Worm (Caenorhabditis elegans) whole organism, L4 larva: ENCODE results near the gene T28A11.4.
A peak's percentile ranks its signal among the peaks of the same experiment; 100 is the strongest.

Experiments
- F10B5.3 ChIP-seq: sonication (generic microtip); optimal IDR thresholded peaks from 2 replicates; lab custom pipeline; 2016; ENCODE audit warnings: mild to moderate bottlenecking, missing genetic modification characterization, missing compliant biosample characterization
- F37D6.2 ChIP-seq: sonication (generic microtip); optimal IDR thresholded peaks from 2 replicates; lab custom pipeline; 2016; ENCODE audit warnings: mild to moderate bottlenecking, missing genetic modification characterization, missing compliant biosample characterization
- Y48G9A.11 ChIP-seq: fragments of 200-800 bp; sonication (Bioruptor generic); IDR thresholded peaks from 2 replicates; pipeline ENCODE4 v1.3.6; 2022; ENCODE audit warnings: missing genetic modification reagents, missing genetic modification characterization, missing compliant biosample characterization
- Y5F2A.4 ChIP-seq: fragments of 200-800 bp; sonication (Bioruptor generic); optimal IDR thresholded peaks from 2 replicates; lab custom pipeline; 2018; ENCODE audit warnings: mild to moderate bottlenecking, missing genetic modification characterization, missing compliant biosample characterization
- aha-1 ChIP-seq: fragments of 150-350 bp; peaks from one replicate; lab custom pipeline; 2014; ENCODE audit warnings: missing biosample characterization, missing genetic modification characterization
- ama-1 ChIP-seq: fragments of 150-350 bp; optimal IDR thresholded peaks from 2 replicates; lab custom pipeline; 2014; ENCODE audit warnings: inconsistent platforms, mixed read lengths
- attf-4 ChIP-seq: sonication (generic microtip); optimal IDR thresholded peaks from 3 replicates; lab custom pipeline; 2017; ENCODE audit warnings: missing biosample characterization, missing genetic modification characterization
- ceh-62 ChIP-seq: sonication (generic microtip); optimal IDR thresholded peaks from 2 replicates; lab custom pipeline; 2017; ENCODE audit warnings: missing biosample characterization, missing genetic modification characterization
- ces-1 ChIP-seq: fragments of 150-350 bp; sonication (generic microtip); optimal IDR thresholded peaks from 4 replicates; lab custom pipeline; 2014; ENCODE audit warnings: missing biosample characterization, missing genetic modification reagents, missing genetic modification characterization
- cey-2 ChIP-seq: sonication (generic microtip); optimal IDR thresholded peaks from 3 replicates; lab custom pipeline; 2017; ENCODE audit warnings: missing genetic modification characterization, mild to moderate bottlenecking, missing compliant biosample characterization, antibody characterized with exemption, borderline replicate concordance; ENCODE audit not compliant: insufficient read depth
- daf-19 ChIP-seq: fragments of 200-800 bp; sonication (Bioruptor generic); conservative IDR thresholded peaks from 2 replicates; pipeline ENCODE4 v1.3.6; 2022; ENCODE audit warnings: missing genetic modification characterization, missing compliant biosample characterization
- dmd-6 ChIP-seq: fragments of 200-800 bp; sonication (Bioruptor generic); IDR thresholded peaks from 2 replicates; pipeline ENCODE4 v1.3.6; 2022; ENCODE audit warnings: missing genetic modification reagents, missing genetic modification characterization, missing compliant biosample characterization
- egl-27 ChIP-seq: sonication (generic microtip); optimal IDR thresholded peaks from 3 replicates; lab custom pipeline; 2017; ENCODE audit warnings: missing biosample characterization, missing genetic modification reagents, missing genetic modification characterization
- egl-43 ChIP-seq: fragments of 200-800 bp; sonication (Bioruptor generic); IDR thresholded peaks from 2 replicates; pipeline ENCODE4 v1.3.6; 2022; ENCODE audit warnings: missing genetic modification reagents, missing genetic modification characterization, missing compliant biosample characterization
- gei-8 ChIP-seq: fragments of 200-800 bp; sonication (Bioruptor generic); optimal IDR thresholded peaks from 2 replicates; lab custom pipeline; 2018; ENCODE audit warnings: mild to moderate bottlenecking, missing genetic modification characterization, missing compliant biosample characterization
- hlh-11 ChIP-seq: fragments of 200-800 bp; sonication (Bioruptor generic); optimal IDR thresholded peaks from 2 replicates; lab custom pipeline; 2018; ENCODE audit warnings: mild to moderate bottlenecking, missing genetic modification characterization, missing compliant biosample characterization
- lin-39 ChIP-seq: fragments of 150-350 bp; optimal IDR thresholded peaks from 2 replicates; lab custom pipeline; 2014; ENCODE audit warnings: missing biosample characterization, missing genetic modification reagents, missing genetic modification characterization
- mdl-1 ChIP-seq, 2 experiments: fragments of 150-350 bp in 1 of 2; sonication (generic microtip) in 1 of 2; optimal IDR thresholded peaks; 2 replicates each; lab custom pipeline; 2014 to 2017; ENCODE audit warnings: missing biosample characterization in 2 of 2, missing genetic modification characterization in 2 of 2
- nhr-10 ChIP-seq: fragments of 150-350 bp; optimal IDR thresholded peaks from 2 replicates; lab custom pipeline; 2014; ENCODE audit warnings: missing biosample characterization, missing genetic modification characterization
- nhr-28 ChIP-seq: fragments of 150-350 bp; optimal IDR thresholded peaks from 2 replicates; lab custom pipeline; 2014; ENCODE audit warnings: missing biosample characterization, missing genetic modification characterization
- nhr-41 ChIP-seq: fragments of 200-800 bp; sonication (Bioruptor generic); IDR thresholded peaks from 2 replicates; pipeline ENCODE4 v1.3.6; 2022; ENCODE audit warnings: missing genetic modification reagents, missing genetic modification characterization, missing compliant biosample characterization
- nhr-76 ChIP-seq: fragments of 150-350 bp; optimal IDR thresholded peaks from 2 replicates; lab custom pipeline; 2014; ENCODE audit warnings: missing biosample characterization, missing genetic modification characterization
- pha-4 ChIP-seq, 2 experiments: fragments of 150-350 bp in 1 of 2; fragments of 200-800 bp in 1 of 2; sonication (Bioruptor generic) in 1 of 2; IDR thresholded peaks in 1 of 2; optimal IDR thresholded peaks in 1 of 2; 2 replicates each; pipeline versions ENCODE4 v1.3.6 to Lab custom; 2014 to 2022; ENCODE audit warnings: missing genetic modification characterization in 2 of 2, missing genetic modification reagents in 2 of 2, missing biosample characterization in 1 of 2, missing compliant biosample characterization in 1 of 2
- rbr-2 ChIP-seq: sonication (generic microtip); optimal IDR thresholded peaks from 2 replicates; lab custom pipeline; 2016; ENCODE audit warnings: missing genotype, missing genetic modification characterization, missing compliant biosample characterization
- saeg-2 ChIP-seq: fragments of 200-800 bp; sonication (Bioruptor generic); IDR thresholded peaks from 2 replicates; pipeline ENCODE4 v1.3.6; 2022; ENCODE audit warnings: missing genetic modification reagents, missing genetic modification characterization, missing compliant biosample characterization
- sdz-12 ChIP-seq: fragments of 200-800 bp; sonication (Bioruptor generic); optimal IDR thresholded peaks from 2 replicates; lab custom pipeline; 2018; ENCODE audit warnings: mild to moderate bottlenecking, missing genetic modification characterization, missing compliant biosample characterization
- set-16 ChIP-seq: fragments of 200-800 bp; sonication (Bioruptor generic); IDR thresholded peaks from 2 replicates; pipeline ENCODE4 v1.3.6; 2022; ENCODE audit warnings: missing genetic modification reagents, missing genetic modification characterization, missing compliant biosample characterization
- snpc-4 ChIP-seq: fragments of 150-350 bp; optimal IDR thresholded peaks from 2 replicates; lab custom pipeline; 2014; ENCODE audit warnings: missing biosample characterization, missing genetic modification characterization
- tag-97 ChIP-seq: fragments of 200-800 bp; sonication (Bioruptor generic); IDR thresholded peaks from 2 replicates; pipeline ENCODE4 v1.3.6; 2022; ENCODE audit warnings: missing genetic modification characterization, missing compliant biosample characterization
- tra-1 ChIP-seq: fragments of 200-800 bp; sonication (Bioruptor generic); IDR thresholded peaks from 2 replicates; pipeline ENCODE4 v1.3.6; 2022; ENCODE audit warnings: missing genetic modification reagents, missing genetic modification characterization, missing compliant biosample characterization
- unc-62 ChIP-seq, 3 experiments: fragments of 150-350 bp in 1 of 3; sonication (generic microtip); optimal IDR thresholded peaks in 2 of 3; peaks in 1 of 3; 1 replicate in 1 of 3; 2 replicates in 2 of 3; lab custom pipeline; 2014 to 2017; ENCODE audit warnings: missing biosample characterization in 3 of 3, missing genetic modification characterization in 3 of 3, missing genetic modification reagents in 3 of 3, missing genotype in 1 of 3

Gene T28A11.4

DNA sequence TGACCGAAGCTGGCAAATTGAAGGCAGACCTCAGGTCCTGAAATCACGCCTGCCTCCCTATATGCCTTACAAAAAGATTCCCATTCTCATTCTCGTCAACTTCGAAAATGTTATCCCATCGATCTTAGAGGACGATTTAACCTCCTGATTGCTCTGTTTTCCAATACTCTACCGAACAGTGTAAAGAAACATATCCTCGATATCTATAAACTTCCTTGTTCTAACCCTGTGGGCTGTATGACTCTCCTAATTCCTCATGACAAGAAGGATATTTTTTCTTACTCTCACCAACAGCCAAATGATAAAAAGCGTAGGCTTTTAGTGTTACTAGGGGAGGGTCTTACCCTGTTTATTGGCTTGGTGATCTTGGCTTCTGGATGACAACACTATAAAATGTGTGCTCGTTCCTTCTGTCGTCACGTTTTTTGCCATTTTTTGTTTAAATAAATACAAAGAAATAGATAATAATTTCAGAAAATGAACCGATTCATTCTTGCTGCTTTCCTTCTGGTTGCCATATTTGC lies at the start of gene T28A11.4:
Gene T28A11.4 (plus strand): TSS at position 474 of the 524 bp plus-strand sequence.
- TF ChIP-seq aha-1 (tag; lab: Kevin White, UChicago), result peak; percentile 68
- no peak for TF ChIP-seq nhr-76 (tag; lab: Kevin White, UChicago)
- TF ChIP-seq unc-62 (GFP tag; optimal IDR thresholded peaks at IDR 0.05 in 1 of 2; lab: Kevin White, UChicago), result peak in 1 of 2 experiments; percentile 55
- no peak for TF ChIP-seq unc-62 (tag; optimal IDR thresholded peaks at IDR 0.05; lab: Kevin White, UChicago)

DNA sequence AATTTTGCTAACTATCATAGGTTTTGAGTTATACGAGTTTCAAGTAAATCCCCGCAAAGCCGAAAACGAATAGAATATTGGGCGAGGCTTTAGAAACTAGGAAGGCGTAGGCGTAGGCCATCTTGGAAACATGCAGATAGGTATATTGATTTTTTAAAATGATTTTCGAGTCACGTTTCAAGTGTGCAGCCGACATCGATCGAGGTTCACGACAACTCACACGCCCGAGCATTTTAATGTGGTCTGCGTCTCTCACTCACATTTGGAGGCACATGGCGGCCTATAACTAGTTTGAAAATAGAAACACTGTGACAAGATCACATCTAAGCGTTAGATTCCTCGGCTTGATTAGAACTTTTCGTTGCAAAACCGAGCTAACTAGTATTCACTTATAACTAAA lies 46.5 kb upstream of the T28A11.4 start, which contains the start of gene K08D9.2:
Gene K08D9.2 (plus strand): TSS at position 301 of the 400 bp plus-strand sequence.
- TF ChIP-seq nhr-41 (no peak), ces-1 (GFP tag; lab: Kevin White, UChicago) (no peak), attf-4 (no peak), F37D6.2 (tag; lab: Kevin White, UChicago) (no peak), egl-27 (tag; lab: Kevin White, UChicago) (no peak), dmd-6 (GFP tag; lab: Robert Waterston, UW) (no peak), nhr-28 (tag; lab: Kevin White, UChicago) (no peak), egl-43 (GFP tag; lab: Robert Waterston, UW) (no peak), tra-1 (no peak)
- TF ChIP-seq, all 104 proteins: peak for 0

DNA sequence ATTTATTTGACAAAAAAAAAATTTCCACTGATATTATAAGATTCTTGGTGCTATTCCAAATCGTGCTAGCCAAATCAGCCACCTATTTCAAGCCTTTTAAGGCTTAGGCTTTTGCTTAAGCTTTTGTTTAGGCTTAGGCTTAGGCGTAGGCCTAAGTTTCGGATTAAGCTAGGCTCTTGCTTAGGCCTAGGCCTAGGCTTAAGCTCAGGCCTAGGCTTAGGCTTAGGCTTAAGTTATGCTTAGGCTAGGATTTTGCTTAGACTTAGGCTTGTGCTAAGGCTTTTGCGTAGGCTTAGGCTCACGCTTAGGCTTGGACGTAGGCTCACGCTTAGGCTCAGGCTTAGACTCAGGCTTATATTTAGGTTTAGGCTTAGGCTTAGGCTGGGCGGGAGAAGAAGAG lies 43.7 kb upstream of the T28A11.4 start:
- TF ChIP-seq tag-97 (GFP tag; lab: Robert Waterston, UW), result no peak
- TF ChIP-seq mdl-1 (tag; optimal IDR thresholded peaks at IDR 0.05; lab: Kevin White, UChicago), result no peak
- no peak for TF ChIP-seq ceh-62
- no peak for TF ChIP-seq pha-4 (GFP tag; IDR thresholded peaks at IDR 0.05; lab: Robert Waterston, UW)
- no peak for TF ChIP-seq pha-4 (tag; optimal IDR thresholded peaks at IDR 0.05; lab: Kevin White, UChicago)
- no peak for TF ChIP-seq cey-2

DNA sequence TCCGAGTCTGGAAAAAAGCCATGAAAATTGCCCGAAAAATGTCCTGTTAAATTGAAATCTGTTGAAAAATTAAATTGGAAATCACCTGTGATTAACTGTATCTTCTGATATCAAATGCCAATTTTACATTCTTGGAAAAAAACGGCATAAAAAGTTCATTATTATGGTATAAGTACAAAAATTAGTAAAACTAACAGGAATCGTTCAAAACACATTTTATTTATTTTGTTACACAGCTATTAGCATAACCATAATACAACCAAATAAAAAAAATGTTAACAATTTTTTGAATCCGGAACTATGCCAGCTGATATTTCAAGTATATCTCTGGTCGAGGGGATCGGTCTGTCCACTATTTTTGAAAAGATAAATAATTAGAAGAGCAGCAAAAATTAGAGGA lies 43.3 kb upstream of the T28A11.4 start, which contains the start of gene K08D9.10:
Gene K08D9.10 (plus strand): TSS at position 301 of the 400 bp plus-strand sequence.
- TF ChIP-seq nhr-76 (tag; lab: Kevin White, UChicago) (no peak), hlh-11 (tag; lab: Kevin White, UChicago) (no peak), lin-39 (tag; lab: Kevin White, UChicago) (no peak), ama-1 (no peak)

DNA sequence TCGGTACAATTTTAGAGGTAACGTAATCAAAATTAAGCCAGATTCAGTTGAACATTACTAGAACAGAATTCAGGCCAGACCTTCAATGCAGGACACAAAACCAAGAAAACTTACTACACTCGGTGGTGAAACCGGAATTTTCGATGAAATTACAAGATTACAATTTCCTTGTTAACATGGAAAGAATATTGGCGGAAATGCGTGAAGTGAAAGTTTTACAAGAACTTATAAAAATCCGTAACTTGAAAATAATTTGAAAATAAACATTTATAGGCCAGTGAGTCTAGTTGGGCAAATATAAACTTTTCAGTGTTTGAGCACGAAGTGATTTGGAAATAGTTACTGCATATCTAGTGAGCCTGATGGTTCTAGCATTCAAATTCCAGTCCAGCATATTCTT lies 39.0 kb upstream of the T28A11.4 start, which contains the start of gene K08D9.6:
Gene K08D9.6 (minus strand): TSS at position 101 of the 400 bp plus-strand sequence.
- TF ChIP-seq saeg-2 (GFP tag; lab: Robert Waterston, UW), result no peak
- no peak for TF ChIP-seq nhr-10 (tag; lab: Kevin White, UChicago)
- no peak for TF ChIP-seq unc-62 (GFP tag; optimal IDR thresholded peaks at IDR 0.05 in 1 of 2; lab: Kevin White, UChicago)
- no peak for TF ChIP-seq unc-62 (tag; optimal IDR thresholded peaks at IDR 0.05; lab: Kevin White, UChicago)
- no peak for TF ChIP-seq Y48G9A.11 (GFP tag; lab: Robert Waterston, UW)
- no peak for TF ChIP-seq snpc-4 (tag; lab: Kevin White, UChicago)
- TF ChIP-seq nhr-28 (tag; lab: Kevin White, UChicago), result no peak
- no peak for TF ChIP-seq set-16 (GFP tag; lab: Robert Waterston, UW)
- TF ChIP-seq F10B5.3 (tag; lab: Kevin White, UChicago), result no peak
- no peak for TF ChIP-seq gei-8
- no peak for TF ChIP-seq sdz-12
- no peak for TF ChIP-seq rbr-2 (tag; lab: Kevin White, UChicago)
- TF ChIP-seq daf-19 (GFP tag; lab: Robert Waterston, UW), result no peak
- no peak for TF ChIP-seq Y5F2A.4 (GFP tag; lab: Kevin White, UChicago)
